Worm (Caenorhabditis elegans): ENCODE measurements around the gene acs-6.

Gene acs-6

DNA sequence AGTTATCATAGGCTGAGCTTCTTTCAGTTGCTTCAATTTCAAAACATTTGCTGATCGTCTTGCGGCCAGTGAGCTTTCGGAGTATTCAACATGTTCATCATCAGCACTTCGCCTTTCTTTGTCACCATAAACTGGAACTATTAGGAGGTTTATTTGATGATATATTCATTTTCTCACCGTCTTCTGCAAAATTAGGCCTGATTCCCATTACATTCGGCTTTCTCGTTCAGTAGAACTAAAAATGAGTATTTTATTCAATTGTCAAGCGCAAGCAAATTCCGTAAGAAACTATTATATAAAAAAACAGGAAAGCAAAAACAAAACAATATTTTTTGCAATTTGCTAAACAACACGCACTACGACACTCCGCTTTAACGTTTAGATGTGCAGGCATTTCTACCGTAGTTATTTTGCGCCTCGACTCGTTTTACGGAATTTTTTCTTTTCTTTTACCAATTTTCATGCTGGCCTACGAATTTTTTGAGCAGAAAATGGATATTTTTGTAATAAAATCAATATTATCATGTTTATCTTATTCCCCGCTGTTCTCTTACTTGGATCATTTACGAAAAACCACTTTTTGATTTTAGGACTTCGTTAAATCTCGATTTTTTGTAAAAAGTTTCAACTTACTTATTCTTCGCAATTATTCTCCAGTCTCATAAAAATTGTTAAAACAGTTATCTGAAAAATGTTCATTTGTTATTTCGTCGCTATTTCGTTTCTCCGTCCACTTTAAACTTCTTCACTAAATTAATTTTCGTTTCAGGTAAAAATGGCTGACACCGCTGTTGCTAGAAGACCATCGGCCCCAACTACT, 43.2 kb downstream of the acs-6 start, which contains the start of the genes farl-11 and rpl-33 (continued):
- TF ChIP-seq ztf-11 (tag; optimal IDR thresholded peaks at IDR 0.05) (no peak), unc-62 (GFP tag; optimal IDR thresholded peaks at IDR 0.05) (no peak), snpc-4 (tag; optimal IDR thresholded peaks at IDR 0.05) (no peak), fkh-10 (GFP tag; optimal IDR thresholded peaks at IDR 0.05) (peak; percentile 39), lsy-12 (tag; optimal IDR thresholded peaks at IDR 0.05) (peak; percentile 21), tbx-2 (tag; optimal IDR thresholded peaks at IDR 0.05) (no peak), lin-15B (tag; optimal IDR thresholded peaks at IDR 0.05) (peak; percentile 100), nhr-25 (tag; optimal IDR thresholded peaks at IDR 0.05) (peak; percentile 90), skn-1 (tag; optimal IDR thresholded peaks at IDR 0.05) (peak; percentile 36), jun-1 (tag; optimal IDR thresholded peaks at IDR 0.05) (peak; percentile 68)

DNA sequence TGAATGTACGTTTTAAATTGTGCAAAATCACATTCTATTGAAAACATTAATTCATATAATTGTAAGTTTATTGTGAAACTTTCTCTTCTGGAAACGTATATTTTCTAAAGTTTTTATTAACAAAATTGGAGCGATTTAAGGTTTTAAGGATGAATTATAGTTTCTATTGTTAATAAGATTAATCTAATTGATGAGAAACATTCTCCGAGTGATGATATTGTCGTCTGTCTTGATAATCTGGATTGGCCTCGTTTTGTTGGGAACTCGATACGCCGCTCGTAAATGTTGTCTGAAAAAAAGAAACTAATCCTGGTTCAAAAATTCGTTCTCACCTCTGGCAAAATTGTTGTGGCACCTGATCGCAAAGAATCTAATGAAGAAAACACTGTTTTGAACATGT, 44.5 kb downstream of the acs-6 start:
- TF ChIP-seq ama-1 (optimal IDR thresholded peaks at IDR 0.05): no peak

DNA sequence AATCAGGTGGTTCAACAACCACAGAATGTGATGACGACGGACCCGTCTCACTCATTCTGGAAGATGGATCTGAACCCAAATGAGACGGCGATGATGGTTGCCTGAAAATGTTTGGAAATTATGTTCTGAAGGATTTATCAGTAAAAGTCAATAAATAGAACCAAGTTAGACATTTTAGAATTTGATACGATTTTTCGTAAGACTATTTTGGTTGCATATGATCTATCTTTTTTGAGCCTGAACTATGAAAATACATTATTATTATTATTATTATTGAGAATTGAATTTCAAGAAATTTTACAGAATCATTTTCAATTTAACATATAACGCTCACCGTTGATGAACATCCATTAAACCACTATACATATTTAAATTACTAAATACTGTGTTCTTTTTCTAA, 48.1 kb downstream of the acs-6 start, which contains the start of gene F10E7.9:
F10E7.9 (minus strand) TSS at position 101 of the 400 bp plus-strand sequence.
- no peak for TF ChIP-seq hmg-11 (tag; optimal IDR thresholded peaks at IDR 0.05)
- TF ChIP-seq fkh-2 (tag; optimal IDR thresholded peaks at IDR 0.05): no peak
- no peak for TF ChIP-seq nhr-28 (tag; optimal IDR thresholded peaks at IDR 0.05)
- no peak for TF ChIP-seq elt-1 (tag; optimal IDR thresholded peaks at IDR 0.05)
- no peak for TF ChIP-seq eor-1 (tag; optimal IDR thresholded peaks at IDR 0.05)
- no peak for TF ChIP-seq ceh-9 (tag; optimal IDR thresholded peaks at IDR 0.05)
- TF ChIP-seq unc-62 (GFP tag; optimal IDR thresholded peaks at IDR 0.05): no peak
- TF ChIP-seq nhr-76 (tag; optimal IDR thresholded peaks at IDR 0.05): no peak
- TF ChIP-seq skn-1 (tag; optimal IDR thresholded peaks at IDR 0.05): no peak
- no peak for TF ChIP-seq tbx-2 (tag; optimal IDR thresholded peaks at IDR 0.05)
- TF ChIP-seq pha-4 (tag; optimal IDR thresholded peaks at IDR 0.05): no peak
- no peak for TF ChIP-seq elt-3 (tag; optimal IDR thresholded peaks at IDR 0.05)
- TF ChIP-seq nfya-1 (tag; optimal IDR thresholded peaks at IDR 0.05; ENCODE audit: insufficient read depth): no peak

DNA sequence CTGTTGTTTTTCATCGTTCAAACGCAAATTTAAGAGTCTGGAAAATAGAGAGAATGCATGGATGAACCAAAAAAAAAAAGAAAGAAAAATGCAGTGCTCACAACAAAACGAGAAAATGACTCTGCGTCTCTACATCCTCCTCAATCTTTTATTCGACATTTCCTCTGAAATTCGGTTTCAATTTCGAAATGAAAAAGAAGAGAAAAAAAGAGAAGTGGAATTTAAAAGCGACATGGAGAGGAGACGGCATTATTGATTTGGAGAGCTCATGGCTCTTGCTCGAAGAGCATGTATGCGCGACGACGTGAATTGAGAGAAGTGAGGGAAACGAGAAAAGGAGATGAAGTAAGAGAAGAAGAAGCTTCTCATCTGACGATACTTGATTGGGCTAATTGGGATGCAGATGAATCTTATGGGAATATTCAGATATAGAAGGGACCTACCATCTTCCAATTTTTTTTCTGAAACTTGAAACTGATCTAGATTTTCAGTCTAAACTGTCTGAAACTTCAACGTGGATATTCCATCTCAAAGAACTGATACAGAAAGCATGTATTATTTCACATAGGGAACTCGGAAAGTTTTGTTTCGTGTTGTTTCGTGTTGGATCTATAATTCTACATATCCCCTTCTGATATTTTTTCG, 49.3 kb downstream of the acs-6 start:
- no peak for TF ChIP-seq eor-1 (tag; optimal IDR thresholded peaks at IDR 0.05)
- no peak for TF ChIP-seq nhr-23 (tag; optimal IDR thresholded peaks at IDR 0.05)
- TF ChIP-seq lin-15B (tag; optimal IDR thresholded peaks at IDR 0.05): no peak
- no peak for TF ChIP-seq ztf-11 (tag; optimal IDR thresholded peaks at IDR 0.05)
- TF ChIP-seq fkh-10 (GFP tag; optimal IDR thresholded peaks at IDR 0.05): peak; percentile 60
- no peak for TF ChIP-seq mdl-1 (tag; optimal IDR thresholded peaks at IDR 0.05)
- TF ChIP-seq mml-1 (tag; optimal IDR thresholded peaks at IDR 0.05): no peak
- TF ChIP-seq nfya-1 (tag; optimal IDR thresholded peaks at IDR 0.05; ENCODE audit: insufficient read depth): peak; percentile 9
- TF ChIP-seq nhr-25 (tag; optimal IDR thresholded peaks at IDR 0.05): no peak
- TF ChIP-seq egl-27 (tag; optimal IDR thresholded peaks at IDR 0.05): no peak

DNA sequence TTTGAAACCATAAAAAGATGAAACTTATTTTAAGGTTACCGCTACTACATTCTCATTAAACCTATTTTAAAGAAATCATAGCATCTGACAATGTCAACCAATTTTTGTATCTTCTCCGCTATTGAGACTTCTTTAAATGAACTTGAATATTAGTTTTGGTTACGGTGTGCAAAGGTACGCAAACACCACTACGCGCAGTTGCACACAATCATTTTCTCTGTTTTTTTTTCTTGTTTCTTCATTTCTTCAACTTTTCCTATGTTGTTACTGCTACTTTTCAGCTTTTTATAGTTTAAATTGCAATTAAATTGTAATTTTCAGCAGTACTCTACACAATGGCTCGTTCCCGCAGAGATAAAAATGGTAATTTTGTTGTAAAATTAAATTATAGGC, 49.8 kb downstream of the acs-6 start, which contains the start of gene F10E7.5:
F10E7.5 (plus strand) TSS at position 322 of the 393 bp plus-strand sequence.
- no peak for TF ChIP-seq ceh-28 (tag; optimal IDR thresholded peaks at IDR 0.05)
- TF ChIP-seq ztf-11 (tag; optimal IDR thresholded peaks at IDR 0.05): no peak
- no peak for TF ChIP-seq zag-1 (tag; optimal IDR thresholded peaks at IDR 0.05)
- TF ChIP-seq nfya-1 (tag; optimal IDR thresholded peaks at IDR 0.05; ENCODE audit: insufficient read depth): peak; percentile 81
- no peak for TF ChIP-seq fkh-2 (tag; optimal IDR thresholded peaks at IDR 0.05)
- TF ChIP-seq nhr-237 (tag; optimal IDR thresholded peaks at IDR 0.05): no peak
- peak; percentile 41 for TF ChIP-seq snpc-4 (tag; optimal IDR thresholded peaks at IDR 0.05)
- TF ChIP-seq elt-1 (tag; optimal IDR thresholded peaks at IDR 0.05): no peak
- peak; percentile 48 for TF ChIP-seq lin-15B (tag; optimal IDR thresholded peaks at IDR 0.05)
- peak; percentile 27 for TF ChIP-seq lin-39 (tag; optimal IDR thresholded peaks at IDR 0.05)
- no peak for TF ChIP-seq nhr-11 (tag; optimal IDR thresholded peaks at IDR 0.05)
- no peak for TF ChIP-seq egl-5 (tag; optimal IDR thresholded peaks at IDR 0.05)
- no peak for TF ChIP-seq ztf-4 (tag; optimal IDR thresholded peaks at IDR 0.05)
- no peak for TF ChIP-seq pqm-1 (tag; optimal IDR thresholded peaks at IDR 0.05)
- TF ChIP-seq lsy-12 (tag; optimal IDR thresholded peaks at IDR 0.05): no peak
- no peak for TF ChIP-seq mml-1 (tag; optimal IDR thresholded peaks at IDR 0.05)
- peak; percentile 13 for TF ChIP-seq nhr-43 (tag; optimal IDR thresholded peaks at IDR 0.05; ENCODE audit: poor library complexity, severe bottlenecking)
- TF ChIP-seq daf-12 (tag; optimal IDR thresholded peaks at IDR 0.05): no peak
- no peak for TF ChIP-seq hmg-11 (tag; optimal IDR thresholded peaks at IDR 0.05)
- no peak for TF ChIP-seq ZK546.5 (tag; optimal IDR thresholded peaks at IDR 0.05)
- no peak for TF ChIP-seq nhr-23 (tag; optimal IDR thresholded peaks at IDR 0.05)
- no peak for TF ChIP-seq sea-2 (GFP tag; optimal IDR thresholded peaks at IDR 0.05)
- TF ChIP-seq aly-2 (tag; optimal IDR thresholded peaks at IDR 0.05): no peak
- TF ChIP-seq ceh-82 (tag; optimal IDR thresholded peaks at IDR 0.05): peak; percentile 11
- TF ChIP-seq skn-1 (tag; optimal IDR thresholded peaks at IDR 0.05): peak; percentile 3
- no peak for TF ChIP-seq egl-27 (tag; optimal IDR thresholded peaks at IDR 0.05)
- TF ChIP-seq jun-1 (tag; optimal IDR thresholded peaks at IDR 0.05): no peak
- no peak for TF ChIP-seq elt-2 (tag; optimal IDR thresholded peaks at IDR 0.05)
- peak; percentile 1 for TF ChIP-seq fkh-10 (GFP tag; optimal IDR thresholded peaks at IDR 0.05)
- TF ChIP-seq tbx-2 (tag; optimal IDR thresholded peaks at IDR 0.05): no peak
- no peak for TF ChIP-seq unc-62 (GFP tag; optimal IDR thresholded peaks at IDR 0.05)
